Worm (Caenorhabditis elegans) whole organism, late embryonic: ENCODE measurements around the gene F44G4.3.
A peak's percentile ranks its signal among the peaks of the same experiment; 100 is the strongest.

ENCODE experiments used
- C38D4.7 ChIP-seq: fragments of 200-800 bp; sonication (Bioruptor generic); optimal IDR thresholded peaks from 2 replicates; lab custom pipeline; 2018; ENCODE audit warnings: mild to moderate bottlenecking, missing genetic modification characterization, moderate library complexity, missing compliant biosample characterization
- F13H6.1 ChIP-seq: sonication (generic microtip); optimal IDR thresholded peaks from 2 replicates; lab custom pipeline; 2016; ENCODE audit warnings: missing genetic modification characterization, missing compliant biosample characterization
- Y22D7AL.16 ChIP-seq: sonication (generic microtip); optimal IDR thresholded peaks from 2 replicates; lab custom pipeline; 2016; ENCODE audit warnings: missing genetic modification characterization, missing compliant biosample characterization
- ceh-14 ChIP-seq: sonication (generic microtip); optimal IDR thresholded peaks from 2 replicates; lab custom pipeline; 2016; ENCODE audit warnings: missing genotype, missing genetic modification characterization, missing compliant biosample characterization
- ceh-18 ChIP-seq: sonication (generic microtip); optimal IDR thresholded peaks from 2 replicates; lab custom pipeline; 2016; ENCODE audit warnings: missing genetic modification characterization, missing compliant biosample characterization
- ceh-24 ChIP-seq: sonication (generic microtip); optimal IDR thresholded peaks from 2 replicates; lab custom pipeline; 2016; ENCODE audit warnings: mild to moderate bottlenecking, missing genetic modification characterization, missing compliant biosample characterization
- ceh-31 ChIP-seq: sonication (generic microtip); optimal IDR thresholded peaks from 2 replicates; lab custom pipeline; 2016; ENCODE audit warnings: missing genetic modification characterization, missing compliant biosample characterization
- ceh-45 ChIP-seq: fragments of 200-800 bp; sonication (Bioruptor generic); IDR thresholded peaks from 2 replicates; pipeline ENCODE4 v1.3.6; 2022; ENCODE audit warnings: missing genetic modification reagents, missing genetic modification characterization, missing compliant biosample characterization
- dve-1 ChIP-seq: sonication (generic microtip); optimal IDR thresholded peaks from 2 replicates; lab custom pipeline; 2017; ENCODE audit warnings: antibody characterized with exemption, mild to moderate bottlenecking, missing genetic modification characterization, missing compliant biosample characterization
- elt-2 ChIP-seq: sonication (generic microtip); optimal IDR thresholded peaks from 2 replicates; lab custom pipeline; 2016; ENCODE audit warnings: missing genetic modification reagents, missing genetic modification characterization, missing compliant biosample characterization
- ets-4 ChIP-seq: sonication (generic microtip); optimal IDR thresholded peaks from 2 replicates; lab custom pipeline; 2016; ENCODE audit warnings: missing genetic modification characterization, missing compliant biosample characterization
- eyg-1 ChIP-seq: sonication (generic microtip); optimal IDR thresholded peaks from 2 replicates; lab custom pipeline; 2016; ENCODE audit warnings: missing genotype, missing genetic modification characterization, missing compliant biosample characterization
- fax-1 ChIP-seq: sonication (generic microtip); optimal IDR thresholded peaks from 2 replicates; lab custom pipeline; 2016; ENCODE audit warnings: missing genotype, missing genetic modification characterization, missing compliant biosample characterization
- hlh-6 ChIP-seq: sonication (generic microtip); optimal IDR thresholded peaks from 2 replicates; lab custom pipeline; 2016; ENCODE audit warnings: missing genotype, missing genetic modification characterization, missing compliant biosample characterization
- hlh-8 ChIP-seq: sonication (generic microtip); optimal IDR thresholded peaks from 2 replicates; lab custom pipeline; 2016; ENCODE audit warnings: missing genotype, missing genetic modification characterization, missing compliant biosample characterization
- madf-2 ChIP-seq: sonication (generic microtip); optimal IDR thresholded peaks from 2 replicates; lab custom pipeline; 2017; ENCODE audit warnings: missing genetic modification characterization, missing compliant biosample characterization
- mec-3 ChIP-seq: sonication (generic microtip); optimal IDR thresholded peaks from 2 replicates; lab custom pipeline; 2016; ENCODE audit warnings: borderline replicate concordance, missing genetic modification characterization, missing compliant biosample characterization
- nfya-1 ChIP-seq: sonication (generic microtip); optimal IDR thresholded peaks from 2 replicates; lab custom pipeline; 2017; ENCODE audit warnings: missing genetic modification characterization, mild to moderate bottlenecking, missing compliant biosample characterization, antibody characterized with exemption, moderate library complexity
- pqm-1 ChIP-seq: sonication (generic microtip); optimal IDR thresholded peaks from 2 replicates; lab custom pipeline; 2016; ENCODE audit warnings: missing genetic modification characterization, missing compliant biosample characterization
- rnt-1 ChIP-seq: sonication (generic microtip); optimal IDR thresholded peaks from 2 replicates; lab custom pipeline; 2016; ENCODE audit warnings: missing genetic modification characterization, missing compliant biosample characterization
- sdc-2 ChIP-seq: sonication (generic microtip); optimal IDR thresholded peaks from 2 replicates; lab custom pipeline; 2016; ENCODE audit warnings: missing genotype, missing genetic modification characterization, missing compliant biosample characterization
- syd-9 ChIP-seq: sonication (generic microtip); optimal IDR thresholded peaks from 2 replicates; lab custom pipeline; 2016; ENCODE audit warnings: mild to moderate bottlenecking, missing genetic modification characterization, moderate library complexity, missing compliant biosample characterization
- tbx-7 ChIP-seq: sonication (generic microtip); optimal IDR thresholded peaks from 2 replicates; lab custom pipeline; 2016; ENCODE audit warnings: missing genotype, missing genetic modification characterization, missing compliant biosample characterization
- unc-42 ChIP-seq: sonication (generic microtip); optimal IDR thresholded peaks from 2 replicates; lab custom pipeline; 2016; ENCODE audit warnings: missing genotype, missing genetic modification characterization, missing compliant biosample characterization
- unc-86 ChIP-seq: sonication (generic microtip); optimal IDR thresholded peaks from 2 replicates; lab custom pipeline; 2016; ENCODE audit warnings: missing genetic modification characterization, missing compliant biosample characterization

Gene F44G4.3

DNA sequence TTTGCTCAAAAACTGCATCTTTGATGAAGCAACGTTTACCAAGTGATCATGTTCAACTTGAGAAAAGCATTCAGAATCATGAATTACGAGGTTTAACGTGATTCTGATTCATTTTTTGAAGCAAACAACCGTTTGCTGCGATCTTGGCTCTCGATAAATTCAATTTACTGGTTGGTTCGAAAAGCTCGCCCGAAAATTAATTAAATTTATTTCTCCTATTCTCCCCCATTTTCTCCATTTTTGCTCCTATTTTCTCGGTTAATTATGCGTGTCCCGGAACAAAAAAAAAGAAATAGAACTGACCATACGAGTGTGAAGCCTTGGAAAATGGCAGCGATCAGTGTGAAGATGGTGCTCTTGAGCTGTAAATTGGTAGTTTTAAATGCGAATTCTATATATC is 40.6 kb downstream of the F44G4.3 start:
- peak; percentile 95 for TF ChIP-seq unc-42 (tag; lab: Kevin White, UChicago)
- no peak for TF ChIP-seq ets-4 (tag; lab: Kevin White, UChicago)
- TF ChIP-seq ceh-14 (tag; lab: Kevin White, UChicago) = peak; percentile 9
- TF ChIP-seq, all 69 proteins: peak for 2

DNA sequence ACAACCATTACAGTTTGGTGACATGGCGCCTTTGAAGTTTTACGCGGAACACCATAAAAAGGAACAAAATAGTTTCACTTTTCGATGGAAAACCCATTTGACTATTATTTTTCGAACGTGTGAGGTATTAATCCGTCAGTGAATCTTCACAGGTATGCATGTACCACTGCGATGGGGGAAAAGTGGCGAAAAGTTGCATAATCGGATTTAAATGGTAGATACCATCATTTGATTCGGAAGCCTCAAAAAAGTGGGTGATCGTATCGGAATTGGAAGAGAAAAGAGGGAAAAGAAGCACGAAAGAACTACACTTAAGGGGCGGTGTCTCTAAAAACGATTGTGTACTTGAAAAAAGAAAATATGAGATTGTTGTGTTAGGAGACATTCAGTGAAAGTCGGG is 43.8 kb downstream of the F44G4.3 start:
- TF ChIP-seq pqm-1 (tag; lab: Kevin White, UChicago) = no peak
- no peak for TF ChIP-seq ceh-24 (tag; lab: Kevin White, UChicago)
- TF ChIP-seq C38D4.7 (GFP tag; lab: Kevin White, UChicago) = no peak
- TF ChIP-seq syd-9 (tag; lab: Kevin White, UChicago) = no peak
- no peak for TF ChIP-seq Y22D7AL.16 (tag; lab: Kevin White, UChicago)
- no peak for TF ChIP-seq fax-1

DNA sequence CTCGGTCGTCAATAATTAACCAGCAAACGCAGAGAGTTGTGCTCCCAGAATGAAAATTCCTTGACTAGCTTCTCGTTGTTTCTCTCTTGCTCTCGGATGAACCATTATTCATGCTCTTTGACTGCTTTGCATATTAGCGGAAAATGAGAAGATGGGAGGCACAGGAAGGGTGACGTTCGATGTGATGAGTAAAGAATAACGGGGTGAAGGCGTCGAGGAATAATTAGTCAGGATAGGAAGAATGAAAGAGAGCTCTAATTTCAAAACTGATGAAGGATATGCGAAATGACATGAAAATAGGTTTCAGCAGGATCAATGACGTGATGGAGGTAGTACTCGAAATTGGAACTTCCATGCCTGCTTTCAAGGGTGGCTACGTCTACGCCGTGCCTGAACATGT is 46.2 kb downstream of the F44G4.3 start:
- TF ChIP-seq ceh-18 (tag; lab: Kevin White, UChicago) = no peak
- TF ChIP-seq ceh-14 (tag; lab: Kevin White, UChicago) = peak; percentile 27
- TF ChIP-seq ceh-31 (tag; lab: Kevin White, UChicago) = peak; percentile 43

ce11 chrII:8948640-8949039 is 48.8 kb downstream of the F44G4.3 start:
- TF ChIP-seq elt-2 (tag; lab: Kevin White, UChicago) (no peak), unc-42 (tag; lab: Kevin White, UChicago) (peak; percentile 54)

- no peak for TF ChIP-seq syd-9 (tag; lab: Kevin White, UChicago)
- no peak for TF ChIP-seq tbx-7
- TF ChIP-seq F13H6.1 = no peak
- TF ChIP-seq hlh-8 (tag; lab: Kevin White, UChicago) = no peak
- no peak for TF ChIP-seq ceh-45
- no peak for TF ChIP-seq dve-1
- TF ChIP-seq mec-3 (tag; lab: Kevin White, UChicago) = no peak
- TF ChIP-seq madf-2 (tag; lab: Kevin White, UChicago) = no peak
- no peak for TF ChIP-seq sdc-2
- no peak for TF ChIP-seq hlh-6 (tag; lab: Kevin White, UChicago)
- no peak for TF ChIP-seq rnt-1 (tag; lab: Kevin White, UChicago)
- TF ChIP-seq eyg-1 (tag; lab: Kevin White, UChicago) = no peak
- TF ChIP-seq unc-42 (tag; lab: Kevin White, UChicago) = no peak
- TF ChIP-seq ceh-14 (tag; lab: Kevin White, UChicago) = no peak
- TF ChIP-seq C38D4.7 (GFP tag; lab: Kevin White, UChicago) = no peak
- TF ChIP-seq nfya-1 = no peak
- no peak for TF ChIP-seq unc-86 (tag; lab: Kevin White, UChicago)
- TF ChIP-seq Y22D7AL.16 (tag; lab: Kevin White, UChicago) = no peak
Observed at ce11 chrII:8947391-8947790, 50.1 kb downstream of the F44G4.3 start, which contains the start of gene cutl-15. Gene cutl-15, minus strand, starts transcription at chrII:8947688.
